Worm (Caenorhabditis elegans): ENCODE measurements around the gene tmed-1.

tmed-1 gene

DNA sequence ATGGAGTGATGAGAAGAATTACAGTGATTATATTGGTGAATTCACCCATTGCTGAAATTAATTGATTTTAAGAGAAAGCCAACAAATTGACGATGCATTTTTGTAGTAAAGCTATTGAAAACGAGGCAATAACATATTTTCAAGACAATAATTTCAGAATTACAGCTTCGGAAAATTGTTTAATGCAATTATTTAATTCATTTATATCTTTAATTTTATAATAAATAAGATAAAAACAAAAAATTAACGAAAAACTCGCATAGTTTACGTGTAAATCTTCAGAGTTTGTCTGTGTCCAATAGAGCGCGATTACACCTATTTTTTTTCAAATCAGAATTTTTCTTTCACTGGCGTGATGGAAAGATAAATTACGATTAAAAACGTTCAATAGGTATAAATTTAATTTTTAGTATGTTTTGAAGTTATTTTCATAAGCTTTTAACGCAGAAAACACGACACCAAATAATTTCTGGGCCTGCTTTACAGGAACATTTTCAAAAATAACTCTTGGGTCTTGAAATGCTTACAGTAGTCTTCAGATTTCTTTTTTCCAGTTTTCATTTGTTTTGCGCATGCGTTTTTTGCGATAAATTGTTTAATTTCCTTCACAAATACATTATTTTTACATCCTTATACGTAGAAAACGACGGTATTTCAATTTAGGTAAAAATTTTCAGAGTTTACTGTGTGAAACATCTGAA, at the start of gene tmed-1:
Gene tmed-1 (minus strand): TSS at position 51 of the 701 bp plus-strand sequence.
- no peak for TF ChIP-seq ceh-2 (tag; optimal IDR thresholded peaks at IDR 0.05)

DNA sequence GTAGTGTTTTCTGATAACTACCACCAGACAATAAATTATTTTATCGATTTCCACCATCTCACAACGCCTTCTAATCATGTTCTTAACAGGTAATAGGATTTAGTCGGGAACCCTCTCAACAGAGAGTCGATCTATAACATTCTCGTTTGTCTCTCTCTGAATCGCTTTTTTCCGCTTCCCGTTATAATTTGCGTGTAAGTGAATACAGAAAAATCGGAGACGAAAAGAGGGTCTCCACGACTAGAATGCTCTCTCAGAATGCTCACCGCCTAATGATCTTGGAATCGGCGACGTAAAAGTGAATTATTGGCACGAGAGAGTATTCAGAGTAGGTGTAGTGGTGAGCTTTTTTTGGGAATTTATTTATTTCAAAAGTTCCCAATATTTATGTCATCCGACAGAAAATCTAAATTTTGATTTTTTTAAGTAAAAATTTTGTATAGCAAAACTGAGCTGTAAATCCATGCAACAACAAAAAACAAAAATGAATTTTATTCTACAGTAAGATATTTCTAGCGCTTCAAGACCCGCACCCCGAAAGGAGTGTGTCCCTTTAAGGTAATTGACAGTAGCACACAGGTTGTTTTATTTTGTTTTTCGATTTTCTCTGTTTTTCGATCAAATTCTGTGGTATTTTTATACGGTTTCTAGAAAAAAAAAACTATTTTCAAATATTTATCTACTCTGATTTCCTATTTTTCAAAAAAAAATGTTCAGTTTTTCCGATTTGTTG, 48.9 kb upstream of the tmed-1 start:
- TF ChIP-seq unc-42 (tag; optimal IDR thresholded peaks at IDR 0.05) (peak; percentile 71), eyg-1 (tag; optimal IDR thresholded peaks at IDR 0.05) (no peak)

DNA sequence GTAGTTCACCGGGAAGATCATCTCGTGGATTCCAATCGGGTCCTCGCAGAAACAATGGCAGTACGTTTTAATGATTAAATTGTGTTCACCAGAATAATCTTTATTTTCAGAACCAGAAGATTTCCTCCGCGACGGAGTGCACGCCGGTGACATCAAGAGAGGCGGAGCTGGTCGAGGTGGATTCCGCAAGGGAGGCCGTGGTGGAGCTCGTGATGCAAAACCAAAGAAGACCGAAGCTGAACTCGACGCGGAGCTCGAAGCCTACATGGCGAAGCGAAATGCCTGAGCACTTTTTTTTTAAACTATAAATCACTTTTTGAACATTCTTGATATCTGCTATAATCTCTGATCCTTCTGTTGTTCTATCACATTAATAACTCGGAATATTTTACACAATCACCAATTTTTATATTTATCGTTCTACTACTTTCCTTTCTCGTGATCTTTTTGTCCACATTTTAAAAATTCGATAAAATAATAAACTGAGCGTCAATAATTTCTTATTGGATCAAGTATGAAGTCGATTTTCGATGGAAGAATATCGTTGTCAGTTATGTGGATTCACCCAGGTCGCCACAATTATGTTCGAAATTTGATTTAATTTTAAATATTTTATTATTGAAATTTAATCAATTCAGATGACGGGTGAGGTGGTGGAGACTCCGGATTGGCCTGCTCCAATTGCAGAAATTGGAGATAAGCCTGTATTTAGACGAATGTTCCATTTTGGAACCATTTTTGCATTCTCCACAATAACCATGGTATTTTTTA, 46.5 kb upstream of the tmed-1 start, which contains the start of gene dhhc-6:
Gene dhhc-6 (plus strand): TSS at position 639 of the 771 bp plus-strand sequence.
- TF ChIP-seq nhr-232 (tag; optimal IDR thresholded peaks at IDR 0.05) (no peak), unc-3 (GFP tag; conservative IDR thresholded peaks at IDR 0.05) (no peak), unc-3 (tag; optimal IDR thresholded peaks at IDR 0.05) (no peak)

DNA sequence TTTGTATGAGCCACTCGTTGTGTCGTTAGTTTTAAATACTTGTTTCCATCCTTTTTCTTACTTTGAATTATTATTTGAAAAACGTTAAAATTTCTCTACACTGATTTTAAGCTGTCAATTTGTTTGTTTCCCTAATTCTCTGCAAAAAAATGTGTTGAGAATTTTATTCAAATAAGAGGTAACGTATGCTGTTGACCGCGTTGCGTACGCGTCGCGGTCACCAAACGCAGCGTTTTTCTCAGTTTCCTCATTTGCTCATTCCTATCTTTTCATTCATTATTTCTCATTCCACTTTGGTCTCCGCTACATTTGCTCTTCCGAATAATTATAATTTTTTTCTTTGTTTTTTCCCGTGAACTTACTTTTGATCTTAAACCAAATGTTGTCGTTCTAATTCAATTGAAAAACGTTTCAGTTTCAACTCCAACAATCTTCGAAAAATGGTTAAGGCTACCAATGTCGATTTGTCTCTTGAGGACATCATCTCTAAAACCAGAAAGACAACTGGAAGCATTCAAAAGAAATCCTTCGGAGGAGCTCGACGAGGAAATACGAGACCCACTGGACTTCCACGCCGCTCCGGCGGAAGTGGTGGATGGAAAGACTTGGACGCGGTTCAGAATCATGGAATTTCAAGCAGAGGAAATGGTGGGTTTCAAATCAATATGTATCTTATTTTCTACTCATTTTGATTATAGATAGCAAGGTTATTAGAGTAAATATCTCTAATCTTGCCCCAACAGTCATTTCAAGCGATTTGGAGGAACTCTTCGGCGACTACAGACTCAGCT, 45.1 kb upstream of the tmed-1 start, which contains the start of gene aly-3:
Gene aly-3 (plus strand): TSS at position 409 of the 791 bp plus-strand sequence.
- TF ChIP-seq ztf-16 (tag; optimal IDR thresholded peaks at IDR 0.05) (no peak), ceh-31 (tag; optimal IDR thresholded peaks at IDR 0.05) (no peak), tbx-2 (tag; optimal IDR thresholded peaks at IDR 0.05) (peak; percentile 19), che-1 (tag; optimal IDR thresholded peaks at IDR 0.05) (no peak), F13H6.1 (tag; optimal IDR thresholded peaks at IDR 0.05) (no peak), hlh-8 (tag; optimal IDR thresholded peaks at IDR 0.05) (no peak), lim-6 (tag; optimal IDR thresholded peaks at IDR 0.05) (no peak), pros-1 (tag; optimal IDR thresholded peaks at IDR 0.05) (no peak), dve-1 (tag; optimal IDR thresholded peaks at IDR 0.05) (no peak), nfya-1 (tag; optimal IDR thresholded peaks at IDR 0.05) (peak; percentile 11), ceh-18 (tag; optimal IDR thresholded peaks at IDR 0.05) (no peak), nhr-11 (tag; optimal IDR thresholded peaks at IDR 0.05) (no peak)

DNA sequence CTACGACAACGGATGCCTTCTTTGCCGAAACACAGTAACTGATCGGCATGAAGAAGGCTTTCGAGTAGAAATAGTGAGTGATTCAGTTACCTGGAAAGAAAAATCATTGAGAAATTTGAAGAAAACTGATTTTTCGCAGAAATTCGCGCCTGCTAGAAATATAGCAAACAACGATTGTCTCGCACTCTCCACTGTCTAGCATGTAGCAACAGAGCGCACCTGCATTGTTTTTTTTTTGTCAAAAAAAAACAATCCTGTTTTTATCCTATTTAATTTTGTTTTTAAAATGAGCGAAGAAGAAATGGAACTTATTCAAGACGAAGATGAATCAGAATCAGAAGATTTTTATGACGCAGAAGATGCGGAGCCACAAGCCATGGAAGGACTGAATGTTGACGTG, 43.1 kb upstream of the tmed-1 start, which contains the start of the genes ddb-1 and M18.6:
Gene ddb-1 (minus strand): TSS at position 90 of the 400 bp plus-strand sequence.
Gene M18.6 (plus strand): TSS at position 235 of the 400 bp plus-strand sequence.
- no peak for TF ChIP-seq ttx-3 (tag; optimal IDR thresholded peaks at IDR 0.05)
- TF ChIP-seq nfya-1 (tag; optimal IDR thresholded peaks at IDR 0.05): peak; percentile 26

DNA sequence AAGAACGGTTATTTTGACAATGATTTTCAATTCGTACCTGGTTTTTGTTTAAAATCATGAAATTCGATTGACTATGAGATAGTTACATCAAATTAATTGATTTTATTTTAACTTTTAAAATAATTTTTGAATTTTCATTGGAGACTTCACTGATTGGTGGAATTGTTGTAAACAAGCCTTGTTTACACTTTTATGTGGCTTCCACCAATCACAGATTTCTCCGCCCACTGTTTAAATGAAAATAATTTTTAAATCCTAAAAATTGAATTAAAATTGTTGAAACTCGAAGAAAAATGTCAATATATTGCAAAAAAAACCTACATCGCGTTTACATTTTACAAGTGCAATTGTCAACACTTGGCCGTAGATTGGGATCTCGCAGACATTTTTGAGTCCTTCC, 42.6 kb upstream of the tmed-1 start:
- TF ChIP-seq nfya-1 (tag; optimal IDR thresholded peaks at IDR 0.05): peak; percentile 88
- TF ChIP-seq C38D4.7 (GFP tag; optimal IDR thresholded peaks at IDR 0.05): no peak
- TF ChIP-seq pha-2 (tag; optimal IDR thresholded peaks at IDR 0.05): no peak
- no peak for TF ChIP-seq zip-5 (tag; optimal IDR thresholded peaks at IDR 0.05)

DNA sequence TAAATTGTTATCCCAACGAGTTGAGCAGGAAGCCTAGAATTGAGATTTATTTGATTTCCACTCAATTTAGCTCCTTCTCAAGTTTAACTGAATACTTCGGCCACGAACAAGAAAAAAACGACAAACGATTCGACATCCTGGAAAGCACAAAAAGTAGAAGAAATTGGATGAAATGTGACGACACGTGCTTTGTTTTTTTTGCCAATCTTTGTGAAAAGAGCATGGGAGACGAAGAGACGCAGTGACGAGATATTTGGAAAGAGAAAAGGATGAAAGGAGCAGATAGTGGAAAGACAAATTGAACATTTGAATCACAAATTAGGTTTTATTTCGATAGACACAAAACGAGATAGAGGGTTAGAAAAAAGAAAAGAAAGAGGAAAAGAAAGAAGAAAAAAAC, 36.5 kb upstream of the tmed-1 start:
- TF ChIP-seq unc-42 (tag; optimal IDR thresholded peaks at IDR 0.05) (peak; percentile 91), ceh-19 (GFP tag; optimal IDR thresholded peaks at IDR 0.05) (no peak)

Data from whole organism, late embryonic.